Fruit fly (Drosophila melanogaster) whole organism, embryonic: ENCODE results near the gene Sc2.
A peak's percentile ranks its signal among the peaks of the same experiment; 100 is the strongest.

Experiments used
- Atf3 ChIP-seq: fragments of 200-800 bp; sonication (Bioruptor generic); optimal IDR thresholded peaks from 3 replicates; lab custom pipeline; 2016; ENCODE audit warnings: missing biosample characterization, missing genetic modification characterization
- Atf6 ChIP-seq: fragments of 200-800 bp; sonication (Bioruptor generic); IDR thresholded peaks from 2 replicates; pipeline ENCODE4 v1.3.6; 2022; ENCODE audit warnings: missing biosample characterization, missing genetic modification characterization
- Awh ChIP-seq: fragments of 200-800 bp; sonication (Bioruptor generic); IDR thresholded peaks from 2 replicates; pipeline ENCODE4, ENCODE4 v1.3.6; 2022; ENCODE audit warnings: missing biosample characterization, missing genetic modification characterization
- C15 ChIP-seq: fragments of 200-800 bp; sonication (Bioruptor generic); IDR thresholded peaks from 3 replicates; pipeline ENCODE4 v1.3.6; 2022; ENCODE audit warnings: missing biosample characterization, missing genetic modification characterization
- CG11723 ChIP-seq: fragments of 200-800 bp; sonication (Bioruptor generic); optimal IDR thresholded peaks from 2 replicates; lab custom pipeline; 2017; ENCODE audit warnings: missing biosample characterization, mild to moderate bottlenecking, missing genetic modification characterization
- CG14710 ChIP-seq: fragments of 200-800 bp; sonication (Bioruptor generic); optimal IDR thresholded peaks from 3 replicates; lab custom pipeline; 2019; ENCODE audit warnings: missing biosample characterization, mild to moderate bottlenecking, missing genetic modification characterization, moderate library complexity
- CG15073 ChIP-seq: fragments of 200-800 bp; sonication (Bioruptor generic); optimal IDR thresholded peaks from 2 replicates; lab custom pipeline; 2016; ENCODE audit warnings: missing biosample characterization, missing genetic modification characterization
- CG17186 ChIP-seq: fragments of 200-800 bp; sonication (Bioruptor generic); optimal IDR thresholded peaks from 3 replicates; lab custom pipeline; 2017; ENCODE audit warnings: missing biosample characterization, missing genetic modification reagents, missing genetic modification characterization
- CG18011 ChIP-seq: fragments of 200-800 bp; sonication (Bioruptor generic); optimal IDR thresholded peaks from 2 replicates; lab custom pipeline; 2017; ENCODE audit warnings: missing biosample characterization, missing genetic modification characterization, mild to moderate bottlenecking, moderate library complexity, missing genotype
- CG18476 ChIP-seq: fragments of 200-800 bp; sonication (Bioruptor generic); optimal IDR thresholded peaks from 2 replicates; lab custom pipeline; 2016; ENCODE audit warnings: missing biosample characterization, mild to moderate bottlenecking, missing genetic modification characterization
- CG18619 ChIP-seq: fragments of 200-800 bp; sonication (Bioruptor generic); optimal IDR thresholded peaks from 3 replicates; lab custom pipeline; 2017; ENCODE audit warnings: missing biosample characterization, mild to moderate bottlenecking, missing genetic modification characterization
- CG2199 ChIP-seq: fragments of 200-800 bp; sonication (Bioruptor generic); IDR thresholded peaks from 3 replicates; pipeline ENCODE4 v1.3.6; 2022; ENCODE audit warnings: missing biosample characterization, missing genetic modification characterization
- CG3281 ChIP-seq: fragments of 200-800 bp; sonication (Bioruptor generic); optimal IDR thresholded peaks from 3 replicates; lab custom pipeline; 2017; ENCODE audit warnings: missing biosample characterization, mild to moderate bottlenecking, missing genetic modification characterization
- CG4617 ChIP-seq: fragments of 200-800 bp; sonication (Bioruptor generic); optimal IDR thresholded peaks from 3 replicates; lab custom pipeline; 2016; ENCODE audit warnings: missing biosample characterization, missing genetic modification characterization, borderline replicate concordance
- CG4854 ChIP-seq: fragments of 200-800 bp; sonication (Bioruptor generic); optimal IDR thresholded peaks from 2 replicates; lab custom pipeline; 2016; ENCODE audit warnings: missing biosample characterization, missing genetic modification characterization, inconsistent platforms
- CG7786 ChIP-seq: fragments of 200-800 bp; sonication (Bioruptor generic); optimal IDR thresholded peaks from 2 replicates; lab custom pipeline; 2016; ENCODE audit warnings: missing biosample characterization, missing genetic modification characterization
- CG7987 ChIP-seq: fragments of 200-800 bp; sonication (Bioruptor generic); optimal IDR thresholded peaks from 2 replicates; lab custom pipeline; 2018; ENCODE audit warnings: missing biosample characterization, mild to moderate bottlenecking, missing genetic modification characterization, moderate library complexity
- CG9609 ChIP-seq: fragments of 200-800 bp; sonication (Bioruptor generic); optimal IDR thresholded peaks from 3 replicates; lab custom pipeline; 2016; ENCODE audit warnings: missing biosample characterization, missing genetic modification characterization
- CHES-1-like ChIP-seq: fragments of 200-800 bp; sonication (Bioruptor generic); optimal IDR thresholded peaks from 2 replicates; lab custom pipeline; 2016; ENCODE audit warnings: missing biosample characterization, missing genetic modification characterization
- Camta ChIP-seq: fragments of 200-800 bp; sonication (Bioruptor generic); optimal IDR thresholded peaks from 2 replicates; lab custom pipeline; 2016; ENCODE audit warnings: missing biosample characterization, missing genetic modification characterization
- Doc2 ChIP-seq: fragments of 200-800 bp; sonication (Bioruptor generic); IDR thresholded peaks from 2 replicates; pipeline ENCODE4 v1.3.6; 2022; ENCODE audit warnings: missing biosample characterization, missing genetic modification characterization
- HLH3B ChIP-seq: fragments of 200-800 bp; sonication (Bioruptor generic); IDR thresholded peaks from 2 replicates; pipeline ENCODE4 v1.3.6; 2022; ENCODE audit warnings: missing biosample characterization, missing genetic modification characterization
- Hey ChIP-seq: fragments of 200-800 bp; sonication (Bioruptor generic); optimal IDR thresholded peaks from 3 replicates; lab custom pipeline; 2018; ENCODE audit warnings: missing biosample characterization, mild to moderate bottlenecking, missing genetic modification characterization
- MESR4 ChIP-seq: fragments of 200-800 bp; sonication (Bioruptor generic); optimal IDR thresholded peaks from 2 replicates; lab custom pipeline; 2018; ENCODE audit warnings: missing biosample characterization, mild to moderate bottlenecking, missing genetic modification characterization, moderate library complexity
- NC2β ChIP-seq: fragments of 200-800 bp; sonication (Bioruptor generic); optimal IDR thresholded peaks from 2 replicates; lab custom pipeline; 2016; ENCODE audit warnings: missing biosample characterization, missing genetic modification characterization
- Nf-YB ChIP-seq: fragments of 200-800 bp; sonication (Bioruptor generic); optimal IDR thresholded peaks from 3 replicates; lab custom pipeline; 2019; ENCODE audit warnings: missing biosample characterization, mild to moderate bottlenecking, missing genetic modification characterization, moderate library complexity
- Ravus ChIP-seq: fragments of 200-800 bp; sonication (Bioruptor generic); IDR thresholded peaks from 2 replicates; pipeline ENCODE4 v1.3.6; 2022; ENCODE audit warnings: missing biosample characterization, missing genetic modification characterization
- Six4 ChIP-seq: fragments of 200-800 bp; sonication (Bioruptor generic); optimal IDR thresholded peaks from 2 replicates; lab custom pipeline; 2016; ENCODE audit warnings: missing biosample characterization, missing genetic modification characterization
- Sox102F ChIP-seq: fragments of 200-800 bp; sonication (Bioruptor generic); optimal IDR thresholded peaks from 2 replicates; lab custom pipeline; 2018; ENCODE audit warnings: missing biosample characterization, mild to moderate bottlenecking, missing genetic modification characterization, moderate library complexity
- Trl ChIP-seq, 3 experiments: fragments of >200 bp in 2 of 3; fragments of 200-800 bp in 1 of 3; sonication (Bioruptor generic) in 1 of 3; optimal IDR thresholded peaks; 2 replicates in 1 of 3; 3 replicates in 2 of 3; lab custom pipeline; 2016 to 2017; ENCODE audit warnings: missing biosample characterization in 1 of 3, missing genetic modification characterization in 1 of 3
- Usf ChIP-seq: fragments of 200-800 bp; sonication (Bioruptor generic); optimal IDR thresholded peaks from 2 replicates; lab custom pipeline; 2017; ENCODE audit warnings: missing genotype, missing biosample characterization, missing genetic modification characterization
- ab ChIP-seq: fragments of 200-800 bp; sonication (Bioruptor generic); optimal IDR thresholded peaks from 2 replicates; lab custom pipeline; 2016; ENCODE audit warnings: missing biosample characterization, missing genetic modification characterization
- ac ChIP-seq: fragments of 200-800 bp; sonication (Bioruptor generic); optimal IDR thresholded peaks from 3 replicates; lab custom pipeline; 2017; ENCODE audit warnings: missing biosample characterization, mild to moderate bottlenecking, missing genetic modification characterization
- croc ChIP-seq: fragments of 200-800 bp; sonication (Bioruptor generic); conservative IDR thresholded peaks from 3 replicates; pipeline ENCODE4 v1.3.6; 2022; ENCODE audit warnings: missing biosample characterization, missing genetic modification characterization
- crol ChIP-seq: fragments of 200-800 bp; sonication (Bioruptor generic); IDR thresholded peaks from 2 replicates; pipeline ENCODE4 v1.3.6; 2022; ENCODE audit warnings: missing biosample characterization, missing genetic modification characterization
- danr ChIP-seq: fragments of 200-800 bp; sonication (Bioruptor generic); IDR thresholded peaks from 2 replicates; pipeline ENCODE4 v1.3.6; 2022; ENCODE audit warnings: missing biosample characterization, missing genetic modification characterization
- dati ChIP-seq: fragments of 200-800 bp; sonication (Bioruptor generic); IDR thresholded peaks from 2 replicates; pipeline ENCODE4 v1.3.6; 2022; ENCODE audit warnings: missing biosample characterization, missing genetic modification characterization
- eyg ChIP-seq: fragments of 200-800 bp; sonication (Bioruptor generic); optimal IDR thresholded peaks from 3 replicates; lab custom pipeline; 2016; ENCODE audit warnings: missing biosample characterization, missing genetic modification characterization
- fu2 ChIP-seq: fragments of 200-800 bp; sonication (Bioruptor generic); optimal IDR thresholded peaks from 2 replicates; lab custom pipeline; 2016; ENCODE audit warnings: missing biosample characterization, missing genetic modification characterization
- knrl ChIP-seq: fragments of 200-800 bp; sonication (Bioruptor generic); IDR thresholded peaks from 3 replicates; pipeline ENCODE4 v1.3.6; 2022; ENCODE audit warnings: missing biosample characterization, missing genetic modification characterization; ENCODE audit not compliant: partially characterized antibody
- lab ChIP-seq: fragments of 200-800 bp; sonication (Bioruptor generic); optimal IDR thresholded peaks from 3 replicates; lab custom pipeline; 2017; ENCODE audit warnings: missing biosample characterization, missing genetic modification characterization, mild to moderate bottlenecking, moderate library complexity, missing genetic modification reagents
- oc ChIP-seq: fragments of 200-800 bp; sonication (Bioruptor generic); optimal IDR thresholded peaks from 2 replicates; lab custom pipeline; 2018; ENCODE audit warnings: missing biosample characterization, mild to moderate bottlenecking, missing genetic modification characterization, moderate library complexity
- onecut ChIP-seq: fragments of 200-800 bp; sonication (Bioruptor generic); IDR thresholded peaks from 2 replicates; pipeline ENCODE4 v1.3.6; 2022; ENCODE audit warnings: missing biosample characterization, missing genetic modification characterization
- prd ChIP-seq, 3 experiments: fragments of >200 bp in 2 of 3; fragments of 200-800 bp in 1 of 3; sonication (Bioruptor generic) in 1 of 3; optimal IDR thresholded peaks in 2 of 3; IDR thresholded peaks in 1 of 3; 2 replicates in 2 of 3; 3 replicates in 1 of 3; pipeline versions ENCODE4 v1.3.6 to Lab custom; 2017 to 2022; ENCODE audit warnings: missing biosample characterization in 1 of 3, missing genetic modification characterization in 1 of 3
- pum ChIP-seq: fragments of 200-800 bp; sonication (Bioruptor generic); optimal IDR thresholded peaks from 2 replicates; lab custom pipeline; 2016; ENCODE audit warnings: missing biosample characterization, missing genetic modification characterization
- seq ChIP-seq: fragments of 200-800 bp; sonication (Bioruptor generic); IDR thresholded peaks from 2 replicates; pipeline ENCODE4 v1.3.6; 2022; ENCODE audit warnings: missing biosample characterization, missing genetic modification characterization
- slou ChIP-seq: fragments of 200-800 bp; sonication (Bioruptor generic); optimal IDR thresholded peaks from 3 replicates; lab custom pipeline; 2016; ENCODE audit warnings: missing biosample characterization, missing genetic modification characterization
- sob ChIP-seq: fragments of 200-800 bp; sonication (Bioruptor generic); IDR thresholded peaks from 2 replicates; pipeline ENCODE4 v1.3.6; 2022; ENCODE audit warnings: missing biosample characterization, missing genetic modification characterization
- tup ChIP-seq: fragments of 200-800 bp; sonication (Bioruptor generic); optimal IDR thresholded peaks from 2 replicates; lab custom pipeline; 2016; ENCODE audit warnings: missing biosample characterization, mild to moderate bottlenecking, missing genetic modification characterization, moderate library complexity
- twi ChIP-seq: fragments of 200-800 bp; optimal IDR thresholded peaks from 2 replicates; lab custom pipeline; 2019; ENCODE audit warnings: missing biosample characterization, mild to moderate bottlenecking, missing genetic modification characterization, moderate library complexity
- yki ChIP-seq: fragments of >200 bp; optimal IDR thresholded peaks from 3 replicates; lab custom pipeline; 2018
- zen ChIP-seq: fragments of 200-800 bp; sonication (Bioruptor generic); optimal IDR thresholded peaks from 3 replicates; lab custom pipeline; 2018; ENCODE audit warnings: missing biosample characterization, mild to moderate bottlenecking, missing genetic modification characterization, moderate library complexity

Sc2 gene

DNA sequence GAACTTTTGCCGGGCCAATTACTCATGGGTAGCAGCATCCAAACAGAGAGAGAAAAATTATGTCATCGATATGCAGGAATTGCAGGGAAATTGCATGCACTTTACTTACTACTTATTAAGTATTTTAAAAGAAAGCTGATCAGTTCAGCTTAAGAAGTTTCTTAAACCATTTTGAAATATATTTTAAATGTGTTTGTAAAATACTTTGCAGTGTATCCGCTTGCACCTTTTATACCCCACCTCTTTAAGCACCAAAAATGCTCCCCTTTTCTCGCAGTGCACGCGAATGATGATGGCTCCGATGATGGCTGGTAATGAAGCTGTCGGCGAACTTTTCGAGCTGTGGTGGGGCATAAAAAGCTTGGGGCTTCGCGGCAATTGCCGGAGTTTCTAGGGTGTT is 49.2 kb downstream of the Sc2 start, which contains the start of gene CG14984 (continued):
- TF ChIP-seq NC2β (GFP tag; lab: Kevin White, UChicago) (no peak), yki (lab: Kevin White, UChicago) (no peak), CG4854 (no peak), zen (tag; lab: Kevin White, UChicago) (no peak), crol (GFP tag; lab: Robert Waterston, UW) (no peak), Usf (GFP tag; lab: Kevin White, UChicago) (no peak), danr (no peak), Nf-YB (GFP tag; lab: Kevin White, UChicago) (no peak), prd (optimal IDR thresholded peaks at IDR 0.05; lab: Kevin White, UChicago) (no peak), prd (GFP tag; IDR thresholded peaks at IDR 0.05; lab: Robert Waterston, UW) (peak; percentile 60; the same call in 2 of the 3 replicates), CG17186 (GFP tag; lab: Kevin White, UChicago) (no peak), seq (GFP tag; lab: Robert Waterston, UW) (no peak), MESR4 (GFP tag; lab: Kevin White, UChicago) (no peak), CG2199 (GFP tag; lab: Robert Waterston, UW) (no peak), Doc2 (GFP tag; lab: Robert Waterston, UW) (no peak), pum (GFP tag; lab: Kevin White, UChicago) (no peak), Camta (GFP tag; lab: Kevin White, UChicago) (no peak), CG7987 (no peak), CG18619 (GFP tag; lab: Kevin White, UChicago) (no peak), CG11723 (GFP tag; lab: Kevin White, UChicago) (no peak), sob (GFP tag; lab: Robert Waterston, UW) (peak; percentile 72), knrl (GFP tag; lab: Robert Waterston, UW) (no peak), croc (GFP tag; lab: Robert Waterston, UW) (no peak), CG15073 (GFP tag; lab: Kevin White, UChicago) (no peak), oc (tag; lab: Kevin White, UChicago) (no peak), C15 (GFP tag; lab: Robert Waterston, UW) (no peak), slou (GFP tag; lab: Kevin White, UChicago) (no peak), CHES-1-like (GFP tag; lab: Kevin White, UChicago) (no peak), ab (GFP tag; lab: Kevin White, UChicago) (no peak), Atf6 (GFP tag; lab: Robert Waterston, UW) (peak; percentile 60), CG14710 (tag; lab: Kevin White, UChicago) (no peak), ac (GFP tag; lab: Kevin White, UChicago) (no peak), HLH3B (GFP tag; lab: Robert Waterston, UW) (no peak), lab (GFP tag; lab: Kevin White, UChicago) (peak; percentile 73), CG9609 (GFP tag; lab: Kevin White, UChicago) (no peak), onecut (GFP tag; lab: Robert Waterston, UW) (no peak), fu2 (peak; percentile 30), Ravus (GFP tag; lab: Robert Waterston, UW) (peak; percentile 36; the same call in 1 of the 2 replicates), eyg (GFP tag; lab: Kevin White, UChicago) (no peak), dati (GFP tag; lab: Robert Waterston, UW) (no peak), Trl (optimal IDR thresholded peaks at IDR 0.05; lab: Kevin White, UChicago) (no peak), Trl (GFP tag; optimal IDR thresholded peaks at IDR 0.05; lab: Kevin White, UChicago) (no peak), CG4617 (GFP tag; lab: Kevin White, UChicago) (no peak), CG18011 (GFP tag; lab: Kevin White, UChicago) (no peak), CG7786 (peak; percentile 23), Six4 (GFP tag; lab: Kevin White, UChicago) (peak; percentile 12), Awh (no peak), Sox102F (GFP tag; lab: Kevin White, UChicago) (peak; percentile 12), CG18476 (GFP tag; lab: Kevin White, UChicago) (peak; percentile 29), twi (tag; lab: Kevin White, UChicago) (no peak), Atf3 (GFP tag; lab: Kevin White, UChicago) (no peak), tup (GFP tag; lab: Kevin White, UChicago) (no peak), CG3281 (GFP tag; lab: Kevin White, UChicago) (peak; percentile 78), Hey (tag; lab: Kevin White, UChicago) (no peak)
